Worm (Caenorhabditis elegans) whole organism, L1 larva: Measurements from ENCODE around the gene R09E10.1.
A peak's percentile ranks its signal among the peaks of the same experiment; 100 is the strongest.

ENCODE experiments used
- C34B4.2 ChIP-seq: sonication (generic microtip); optimal IDR thresholded peaks from 2 replicates; lab custom pipeline; 2017; ENCODE audit warnings: mild to moderate bottlenecking, missing genetic modification characterization, missing compliant biosample characterization
- aha-1 ChIP-seq: fragments of 150-350 bp; optimal IDR thresholded peaks from 2 replicates; lab custom pipeline; 2014; ENCODE audit warnings: missing biosample characterization, missing genetic modification characterization
- aly-2 ChIP-seq: fragments of 150-350 bp; optimal IDR thresholded peaks from 2 replicates; lab custom pipeline; 2014; ENCODE audit warnings: missing biosample characterization, missing genetic modification characterization
- blmp-1 ChIP-seq: fragments of 150-350 bp; optimal IDR thresholded peaks from 2 replicates; lab custom pipeline; 2014; ENCODE audit warnings: missing biosample characterization, missing genetic modification characterization
- ceh-63 ChIP-seq: fragments of 200-800 bp; sonication (Bioruptor generic); optimal IDR thresholded peaks from 2 replicates; lab custom pipeline; 2018; ENCODE audit warnings: mild to moderate bottlenecking, missing genetic modification characterization, missing compliant biosample characterization
- efl-1 ChIP-seq, 4 experiments: fragments of 150-350 bp; optimal IDR thresholded peaks in 3 of 4; peaks in 1 of 4; 1 replicate in 1 of 4; 2 replicates in 3 of 4; lab custom pipeline; 2014; ENCODE audit warnings: missing biosample characterization in 2 of 4, missing genetic modification characterization in 2 of 4, missing genetic modification reagents in 2 of 4
- efl-3 ChIP-seq: fragments of 200-800 bp; sonication (Bioruptor generic); optimal IDR thresholded peaks from 2 replicates; lab custom pipeline; 2018; ENCODE audit warnings: mild to moderate bottlenecking, missing genetic modification characterization, missing compliant biosample characterization
- elt-3 ChIP-seq, 6 experiments: fragments of 150-350 bp in 1 of 6; sonication (generic microtip); optimal IDR thresholded peaks; 2 replicates each; lab custom pipeline; 2017 to 2018; ENCODE audit warnings: missing biosample characterization in 6 of 6, missing genetic modification characterization in 6 of 6, inconsistent platforms in 1 of 6
- ets-5 ChIP-seq: fragments of 200-800 bp; sonication (Bioruptor generic); IDR thresholded peaks from 2 replicates; pipeline ENCODE4 v1.3.6; 2022; ENCODE audit warnings: missing genetic modification characterization, missing compliant biosample characterization
- fkh-10 ChIP-seq: sonication (generic microtip); optimal IDR thresholded peaks from 2 replicates; lab custom pipeline; 2017; ENCODE audit warnings: missing biosample characterization, missing genetic modification reagents, missing genetic modification characterization
- fkh-4 ChIP-seq: sonication (generic microtip); optimal IDR thresholded peaks from 2 replicates; lab custom pipeline; 2016; ENCODE audit warnings: missing compliant biosample characterization, missing genetic modification characterization, borderline replicate concordance
- fos-1 ChIP-seq: fragments of 150-350 bp; optimal IDR thresholded peaks from 2 replicates; lab custom pipeline; 2014; ENCODE audit warnings: missing biosample characterization, missing genetic modification characterization
- hlh-4 ChIP-seq: sonication (generic microtip); optimal IDR thresholded peaks from 2 replicates; lab custom pipeline; 2016; ENCODE audit warnings: mild to moderate bottlenecking, missing genetic modification characterization, missing compliant biosample characterization
- jun-1 ChIP-seq: fragments of 150-350 bp; optimal IDR thresholded peaks from 2 replicates; lab custom pipeline; 2014; ENCODE audit warnings: missing biosample characterization, missing genetic modification reagents, missing genetic modification characterization
- lin-13 ChIP-seq: fragments of 150-350 bp; optimal IDR thresholded peaks from 2 replicates; lab custom pipeline; 2014; ENCODE audit warnings: missing biosample characterization, missing genetic modification reagents, missing genetic modification characterization
- lin-14 ChIP-seq: fragments of 200-800 bp; sonication (Bioruptor generic); optimal IDR thresholded peaks from 2 replicates; lab custom pipeline; 2018; ENCODE audit warnings: mild to moderate bottlenecking, missing genetic modification characterization, moderate library complexity, missing compliant biosample characterization
- lin-15B ChIP-seq: fragments of 150-350 bp; sonication (generic microtip); optimal IDR thresholded peaks from 3 replicates; lab custom pipeline; 2014; ENCODE audit warnings: missing biosample characterization, missing genetic modification characterization
- lin-35 ChIP-seq, 2 experiments: fragments of 150-350 bp; optimal IDR thresholded peaks; 2 replicates each; lab custom pipeline; 2014; ENCODE audit warnings: missing biosample characterization in 2 of 2, missing genetic modification characterization in 2 of 2, missing genetic modification reagents in 2 of 2
- lir-3 ChIP-seq: sonication (generic microtip); optimal IDR thresholded peaks from 2 replicates; lab custom pipeline; 2016; ENCODE audit warnings: mild to moderate bottlenecking, missing genetic modification characterization, moderate library complexity, missing compliant biosample characterization; ENCODE audit not compliant: poor library complexity
- mab-9 ChIP-seq: fragments of 200-800 bp; sonication (Bioruptor generic); IDR thresholded peaks from 2 replicates; pipeline ENCODE4 v1.3.6; 2022; ENCODE audit warnings: missing genetic modification reagents, missing genetic modification characterization, missing compliant biosample characterization
- mdl-1 ChIP-seq, 2 experiments: fragments of 150-350 bp; optimal IDR thresholded peaks; 2 replicates each; lab custom pipeline; 2014 to 2017; ENCODE audit warnings: missing biosample characterization in 2 of 2, missing genetic modification characterization in 2 of 2, inconsistent platforms in 1 of 2
- mep-1 ChIP-seq: fragments of 150-350 bp; optimal IDR thresholded peaks from 2 replicates; lab custom pipeline; 2014; ENCODE audit warnings: missing biosample characterization, missing genetic modification characterization
- nhr-11 ChIP-seq: fragments of 150-350 bp; optimal IDR thresholded peaks from 2 replicates; lab custom pipeline; 2014; ENCODE audit warnings: missing biosample characterization, missing genetic modification characterization
- nhr-19 ChIP-seq: fragments of 200-800 bp; sonication (Bioruptor generic); conservative IDR thresholded peaks from 2 replicates; pipeline ENCODE4 v1.3.6; 2022; ENCODE audit warnings: missing genetic modification characterization, missing compliant biosample characterization
- nhr-20 ChIP-seq: sonication (generic microtip); optimal IDR thresholded peaks from 2 replicates; lab custom pipeline; 2016; ENCODE audit warnings: mild to moderate bottlenecking, missing genetic modification characterization, missing compliant biosample characterization
- nhr-237 ChIP-seq: fragments of 150-350 bp; optimal IDR thresholded peaks from 2 replicates; lab custom pipeline; 2014; ENCODE audit warnings: missing biosample characterization, missing genetic modification characterization
- nhr-47 ChIP-seq: sonication (generic microtip); optimal IDR thresholded peaks from 2 replicates; lab custom pipeline; 2016; ENCODE audit warnings: mild to moderate bottlenecking, missing genetic modification characterization, moderate library complexity, missing compliant biosample characterization
- nhr-71 ChIP-seq: sonication (generic microtip); optimal IDR thresholded peaks from 2 replicates; lab custom pipeline; 2016; ENCODE audit warnings: mild to moderate bottlenecking, missing genetic modification characterization, moderate library complexity, missing compliant biosample characterization
- nhr-76 ChIP-seq: sonication (generic microtip); optimal IDR thresholded peaks from 2 replicates; lab custom pipeline; 2017; ENCODE audit warnings: missing biosample characterization, missing genetic modification characterization
- nhr-77 ChIP-seq: fragments of 150-350 bp; optimal IDR thresholded peaks from 2 replicates; lab custom pipeline; 2014; ENCODE audit warnings: missing biosample characterization, missing genetic modification characterization
- nhr-85 ChIP-seq: sonication (generic microtip); peaks from one replicate; lab custom pipeline; 2016; ENCODE audit warnings: missing genetic modification characterization, inconsistent platforms, missing compliant biosample characterization
- snu-23 ChIP-seq: sonication (generic microtip); optimal IDR thresholded peaks from 2 replicates; lab custom pipeline; 2016; ENCODE audit warnings: missing genetic modification characterization, missing compliant biosample characterization
- sptf-1 ChIP-seq: fragments of 150-350 bp; optimal IDR thresholded peaks from 2 replicates; lab custom pipeline; 2014; ENCODE audit warnings: missing biosample characterization, missing genetic modification characterization
- sup-37 ChIP-seq: fragments of 200-800 bp; sonication (Bioruptor generic); optimal IDR thresholded peaks from 2 replicates; lab custom pipeline; 2018; ENCODE audit warnings: mild to moderate bottlenecking, missing genetic modification characterization, missing compliant biosample characterization
- tlp-1 ChIP-seq: fragments of 150-350 bp; optimal IDR thresholded peaks from 2 replicates; lab custom pipeline; 2014; ENCODE audit warnings: missing biosample characterization, missing genetic modification characterization
- unc-130 ChIP-seq: fragments of 150-350 bp; optimal IDR thresholded peaks from 2 replicates; lab custom pipeline; 2017; ENCODE audit warnings: missing biosample characterization, missing genetic modification characterization, inconsistent platforms
- unc-62 ChIP-seq: fragments of 150-350 bp; optimal IDR thresholded peaks from 2 replicates; lab custom pipeline; 2014; ENCODE audit warnings: missing biosample characterization, missing genetic modification reagents, missing genetic modification characterization
- vab-15 ChIP-seq: sonication (generic microtip); optimal IDR thresholded peaks from 2 replicates; lab custom pipeline; 2017; ENCODE audit warnings: missing genotype, mild to moderate bottlenecking, missing genetic modification characterization, missing compliant biosample characterization
- zip-4 ChIP-seq: fragments of 200-800 bp; sonication (Bioruptor generic); optimal IDR thresholded peaks from 2 replicates; lab custom pipeline; 2018; ENCODE audit warnings: mild to moderate bottlenecking, missing genetic modification characterization, moderate library complexity, missing compliant biosample characterization
- ztf-11 ChIP-seq, 2 experiments: sonication (generic microtip); optimal IDR thresholded peaks; 2 replicates each; lab custom pipeline; 2016 to 2017; ENCODE audit warnings: missing genetic modification characterization in 2 of 2, missing biosample characterization in 1 of 2, missing compliant biosample characterization in 1 of 2
- ztf-4 ChIP-seq: fragments of 150-350 bp; optimal IDR thresholded peaks from 2 replicates; lab custom pipeline; 2014; ENCODE audit warnings: missing biosample characterization, missing genetic modification characterization

The R09E10.1 gene

ce11 chrIV:10295084-10295483 is 27.5 kb downstream of the R09E10.1 start, which contains the start of gene R09E10.13:
Gene R09E10.13, minus strand, starts transcription at chrIV:10295144.
- TF ChIP-seq nhr-76 (tag; lab: Kevin White, UChicago): no peak
- TF ChIP-seq hlh-4: no peak
- no peak for TF ChIP-seq vab-15 (tag; lab: Kevin White, UChicago)
- peak; percentile 81 for TF ChIP-seq nhr-85 (tag; lab: Kevin White, UChicago)
- peak in 1 of 2 experiments; percentile 43 for TF ChIP-seq lin-35 (GFP tag; optimal IDR thresholded peaks at IDR 0.05; lab: Kevin White, UChicago)
- peak; percentile 27; the same call in 1 of the 2 replicates for TF ChIP-seq nhr-19 (GFP tag; lab: Robert Waterston, UW)
- no peak for TF ChIP-seq nhr-77
- no peak for TF ChIP-seq aly-2 (tag; lab: Kevin White, UChicago)
- TF ChIP-seq lin-15B (tag; lab: Kevin White, UChicago): no peak
- TF ChIP-seq fkh-4 (tag; lab: Kevin White, UChicago): no peak
- no peak for TF ChIP-seq zip-4 (GFP tag; lab: Kevin White, UChicago)
- no peak for TF ChIP-seq efl-1 (optimal IDR thresholded peaks at IDR 0.05; lab: Kevin White, UChicago)
- peak in 1 of 2 experiments; percentile 36 for TF ChIP-seq efl-1 (GFP tag; optimal IDR thresholded peaks at IDR 0.05 in 1 of 2; lab: Kevin White, UChicago)
- TF ChIP-seq blmp-1 (tag; lab: Kevin White, UChicago): no peak
- TF ChIP-seq ztf-11 (tag; optimal IDR thresholded peaks at IDR 0.05; lab: Kevin White, UChicago): no peak
- TF ChIP-seq nhr-20 (tag; lab: Kevin White, UChicago): peak; percentile 33
- TF ChIP-seq nhr-237 (tag; lab: Kevin White, UChicago): no peak
- TF ChIP-seq ets-5: no peak
- no peak for TF ChIP-seq aha-1 (tag; lab: Kevin White, UChicago)
- no peak for TF ChIP-seq unc-130

ce11 chrIV:10294030-10294429 is 28.5 kb downstream of the R09E10.1 start, which contains the start of gene R09E10.6:
Gene R09E10.6, minus strand, starts transcription at chrIV:10294130.
- no peak for TF ChIP-seq mdl-1 (tag; optimal IDR thresholded peaks at IDR 0.05; lab: Kevin White, UChicago)

ce11 chrIV:10288575-10288974 is 34.0 kb downstream of the R09E10.1 start:
- no peak for TF ChIP-seq efl-3 (GFP tag; lab: Kevin White, UChicago)
- no peak for TF ChIP-seq nhr-47
- TF ChIP-seq fos-1 (tag; lab: Kevin White, UChicago): no peak
- TF ChIP-seq ztf-4: no peak
- TF ChIP-seq jun-1: no peak
- TF ChIP-seq C34B4.2: no peak
- TF ChIP-seq lir-3 (tag; lab: Kevin White, UChicago): no peak
- TF ChIP-seq nhr-71: no peak
- TF ChIP-seq lin-14 (GFP tag; lab: Kevin White, UChicago): no peak
- TF ChIP-seq fkh-10 (GFP tag; lab: Kevin White, UChicago): no peak
- no peak for TF ChIP-seq mab-9 (GFP tag; lab: Robert Waterston, UW)
- no peak for TF ChIP-seq zip-4 (GFP tag; lab: Kevin White, UChicago)
- TF ChIP-seq sptf-1: no peak
- TF ChIP-seq tlp-1 (tag; lab: Kevin White, UChicago): no peak
- TF ChIP-seq sup-37 (GFP tag; lab: Kevin White, UChicago): no peak
- TF ChIP-seq nhr-85 (tag; lab: Kevin White, UChicago): no peak
- TF ChIP-seq unc-130: no peak
- no peak for TF ChIP-seq unc-62 (GFP tag; lab: Kevin White, UChicago)
- no peak for TF ChIP-seq nhr-11 (tag; lab: Kevin White, UChicago)
- TF ChIP-seq ceh-63: no peak

- TF ChIP-seq ztf-4: no peak
- TF ChIP-seq snu-23 (GFP tag; lab: Kevin White, UChicago): no peak
- TF ChIP-seq aly-2 (tag; lab: Kevin White, UChicago): no peak
- no peak for TF ChIP-seq nhr-85 (tag; lab: Kevin White, UChicago)
- TF ChIP-seq unc-130: no peak
- TF ChIP-seq nhr-77: no peak
- TF ChIP-seq elt-3 (tag; optimal IDR thresholded peaks at IDR 0.05; lab: Kevin White, UChicago): no peak
- no peak for TF ChIP-seq mep-1 (tag; lab: Kevin White, UChicago)
- TF ChIP-seq hlh-4: no peak
- TF ChIP-seq lin-13 (GFP tag; lab: Kevin White, UChicago): no peak
- TF ChIP-seq ztf-11 (tag; optimal IDR thresholded peaks at IDR 0.05; lab: Kevin White, UChicago): no peak
Measured at ce11 chrIV:10286655-10287054, 35.9 kb downstream of the R09E10.1 start, which contains the start of gene ebax-1. Gene ebax-1, plus strand, starts transcription at chrIV:10286955.
